Fruit fly (Drosophila melanogaster) whole organism, adult: ENCODE results near the gene CG42269.

Experiments used
- CG11617 ChIP-seq: fragments of 200-800 bp; sonication (Bioruptor generic); optimal IDR thresholded peaks from 2 replicates; lab custom pipeline; 2017; ENCODE audit warnings: mild to moderate bottlenecking, missing biosample characterization, missing genetic modification reagents, missing genetic modification characterization
- CG1620 ChIP-seq: fragments of 200-800 bp; sonication (Bioruptor generic); optimal IDR thresholded peaks from 2 replicates; lab custom pipeline; 2016; ENCODE audit warnings: missing biosample characterization, missing genetic modification characterization
- CG5204 ChIP-seq: fragments of 200-800 bp; sonication (Bioruptor generic); optimal IDR thresholded peaks from 2 replicates; lab custom pipeline; 2016; ENCODE audit warnings: missing biosample characterization, missing genetic modification characterization
- Clk ChIP-seq: fragments of 200-800 bp; sonication (Bioruptor generic); optimal IDR thresholded peaks from 2 replicates; lab custom pipeline; 2017; ENCODE audit warnings: missing biosample characterization, missing genetic modification characterization
- Mnt ChIP-seq: fragments of 200-800 bp; sonication (Bioruptor generic); optimal IDR thresholded peaks from 2 replicates; lab custom pipeline; 2016; ENCODE audit warnings: missing biosample characterization, mild to moderate bottlenecking, missing genetic modification characterization
- cic ChIP-seq: fragments of 200-800 bp; sonication (Bioruptor generic); optimal IDR thresholded peaks from 2 replicates; lab custom pipeline; 2017; ENCODE audit warnings: missing biosample characterization, mild to moderate bottlenecking, missing genetic modification characterization, moderate library complexity
- kay ChIP-seq: fragments of 200-800 bp; sonication (Bioruptor generic); peaks from one replicate; lab custom pipeline; 2016; ENCODE audit warnings: missing biosample characterization, missing genetic modification characterization, borderline replicate concordance
- pad ChIP-seq: fragments of 200-800 bp; sonication (Bioruptor generic); optimal IDR thresholded peaks from 3 replicates; lab custom pipeline; 2017; ENCODE audit warnings: missing biosample characterization, missing genetic modification characterization, mild to moderate bottlenecking, moderate library complexity, missing genetic modification reagents

DNA sequence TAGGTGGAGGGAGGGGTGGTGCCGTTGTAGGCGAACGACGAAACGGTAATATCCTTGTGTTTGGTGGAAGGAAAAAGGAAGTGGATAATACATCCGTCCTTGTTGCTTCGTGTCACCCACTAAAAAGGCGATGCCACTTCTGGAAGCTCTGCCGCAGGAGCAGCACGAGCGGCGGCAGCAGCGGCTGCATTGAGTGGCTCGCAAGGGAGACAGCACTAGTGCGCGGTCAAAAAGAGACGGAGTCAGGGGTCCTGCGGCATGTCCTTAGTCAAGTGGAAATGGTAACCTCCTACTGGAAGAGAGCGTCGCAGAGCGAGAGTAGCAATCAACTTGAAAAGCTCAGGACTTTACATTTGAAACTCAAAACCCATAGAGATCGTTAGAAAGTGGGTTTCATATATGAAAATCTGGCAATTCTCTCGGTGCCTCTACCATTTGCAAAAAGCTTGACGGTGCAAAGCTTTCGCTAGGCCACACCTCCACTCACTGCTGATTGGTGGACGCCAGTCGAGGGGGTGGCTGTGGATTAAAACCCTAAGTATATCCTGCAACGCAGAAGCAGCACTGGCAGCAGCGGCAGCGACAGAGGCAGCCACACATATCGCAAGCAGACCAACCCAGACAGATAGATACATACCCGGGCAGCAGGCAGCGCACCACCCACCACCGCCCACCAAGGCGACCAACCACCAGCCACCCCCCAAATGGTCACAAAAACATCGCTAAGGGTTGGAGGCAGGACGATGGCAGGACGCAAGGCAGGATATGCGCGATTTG, 44.8 kb downstream of the CG42269 start:
- no peak for TF ChIP-seq CG11617
- TF ChIP-seq kay (GFP tag; lab: Kevin White, UChicago): no peak
- no peak for TF ChIP-seq CG5204
- no peak for TF ChIP-seq CG1620 (GFP tag; lab: Kevin White, UChicago)
- no peak for TF ChIP-seq Clk
- TF ChIP-seq pad: no peak
- no peak for TF ChIP-seq Mnt (GFP tag; lab: Kevin White, UChicago)
- TF ChIP-seq cic (GFP tag; lab: Kevin White, UChicago): no peak
